Worm (Caenorhabditis elegans) whole organism, young adult: Measurements from ENCODE around the gene T10C6.7.

ENCODE experiments used
- C17E4.6 ChIP-seq: fragments of 200-800 bp; sonication (Bioruptor generic); IDR thresholded peaks from 2 replicates; pipeline ENCODE4 v1.3.6; 2022; ENCODE audit warnings: missing genetic modification reagents, missing genetic modification characterization, missing compliant biosample characterization
- F33H1.4 ChIP-seq: fragments of 200-800 bp; sonication (Bioruptor generic); IDR thresholded peaks from 2 replicates; pipeline ENCODE4 v1.3.6; 2022; ENCODE audit warnings: missing genetic modification reagents, missing genetic modification characterization, missing compliant biosample characterization
- athp-1 ChIP-seq: sonication (generic microtip); optimal IDR thresholded peaks from 2 replicates; lab custom pipeline; 2017; ENCODE audit warnings: mild to moderate bottlenecking, missing genetic modification characterization, missing compliant biosample characterization
- attf-3 ChIP-seq: fragments of 200-800 bp; sonication (Bioruptor generic); conservative IDR thresholded peaks from 2 replicates; pipeline ENCODE4 v1.3.6; 2022; ENCODE audit warnings: missing genetic modification reagents, missing genetic modification characterization, missing compliant biosample characterization
- ceh-79 ChIP-seq: sonication (generic microtip); optimal IDR thresholded peaks from 2 replicates; lab custom pipeline; 2017; ENCODE audit warnings: mild to moderate bottlenecking, missing genetic modification characterization, missing compliant biosample characterization
- dpff-1 ChIP-seq: sonication (generic microtip); optimal IDR thresholded peaks from 2 replicates; lab custom pipeline; 2017; ENCODE audit warnings: mild to moderate bottlenecking, missing genetic modification characterization, missing compliant biosample characterization
- dpl-1 ChIP-seq: fragments of 150-350 bp; optimal IDR thresholded peaks from 2 replicates; lab custom pipeline; 2014; ENCODE audit warnings: missing biosample characterization, missing genetic modification reagents, missing genetic modification characterization
- let-607 ChIP-seq, 2 experiments: fragments of 200-800 bp in 1 of 2; sonication (Bioruptor generic) in 1 of 2; sonication (generic microtip) in 1 of 2; optimal IDR thresholded peaks; 2 replicates each; lab custom pipeline; 2016 to 2018; ENCODE audit warnings: mild to moderate bottlenecking in 2 of 2, missing compliant biosample characterization in 2 of 2, missing genetic modification characterization in 2 of 2, moderate library complexity in 2 of 2, missing genotype in 1 of 2
- nhr-90 ChIP-seq: sonication (generic microtip); optimal IDR thresholded peaks from 2 replicates; lab custom pipeline; 2016; ENCODE audit warnings: missing genotype, mild to moderate bottlenecking, missing genetic modification characterization, missing compliant biosample characterization
- pha-4 ChIP-seq: fragments of 150-350 bp; sonication (generic microtip); optimal IDR thresholded peaks from 2 replicates; lab custom pipeline; 2014; ENCODE audit warnings: missing biosample characterization, missing genetic modification reagents, missing genetic modification characterization
- tbx-9 ChIP-seq: sonication (generic microtip); optimal IDR thresholded peaks from 2 replicates; lab custom pipeline; 2016; ENCODE audit warnings: borderline replicate concordance, missing genetic modification characterization, inconsistent platforms, missing compliant biosample characterization
- unc-130 ChIP-seq: sonication (generic microtip); optimal IDR thresholded peaks from 2 replicates; lab custom pipeline; 2016; ENCODE audit warnings: missing genetic modification reagents, missing genetic modification characterization, missing compliant biosample characterization
- xnd-1 ChIP-seq: sonication (generic microtip); optimal IDR thresholded peaks from 2 replicates; lab custom pipeline; 2016; ENCODE audit warnings: missing genotype, missing genetic modification reagents, missing genetic modification characterization, missing compliant biosample characterization

- TF ChIP-seq attf-3 (GFP tag; lab: Robert Waterston, UW) (no peak), F33H1.4 (no peak), pha-4 (tag; lab: Kevin White, UChicago) (no peak), xnd-1 (tag; lab: Kevin White, UChicago) (no peak), let-607 (tag; optimal IDR thresholded peaks at IDR 0.05; lab: Kevin White, UChicago) (no peak), dpff-1 (tag; lab: Kevin White, UChicago) (no peak), C17E4.6 (GFP tag; lab: Robert Waterston, UW) (no peak), athp-1 (no peak), dpl-1 (no peak), tbx-9 (tag; lab: Kevin White, UChicago) (no peak), ceh-79 (tag; lab: Kevin White, UChicago) (no peak), unc-130 (no peak), nhr-90 (no peak)
These were observed 11.2 kb upstream of the T10C6.7 start for ce11 chrV:16042743-16043014.
